Worm (Caenorhabditis elegans): ENCODE results near the gene F56D2.2.
A peak's percentile ranks its signal among the peaks of the same experiment; 100 is the strongest.

Gene F56D2.2

ce11 chrIII:5554884-5555500 is 32.1 kb upstream of the F56D2.2 start, which contains the start of the genes nmad-1 and hach-1:
nmad-1 (minus strand) TSS chrIII:5554934.
hach-1 (plus strand) TSS chrIII:5555450.
- TF ChIP-seq ceh-20 (GFP tag; IDR thresholded peaks at IDR 0.05), result peak; percentile 59; the same call in 1 of the 2 replicates
- TF ChIP-seq attf-4 (tag; optimal IDR thresholded peaks at IDR 0.05), result no peak
- TF ChIP-seq unc-39 (tag; optimal IDR thresholded peaks at IDR 0.05), result no peak
- TF ChIP-seq vab-7 (GFP tag; IDR thresholded peaks at IDR 0.05), result peak; percentile 73
- peak; percentile 64 for TF ChIP-seq T20F7.1 (GFP tag; optimal IDR thresholded peaks at IDR 0.05)
- TF ChIP-seq arid-1 (GFP tag; conservative IDR thresholded peaks at IDR 0.05), result 0 out of 2 replicates have a peak, but pooled peaks have one; percentile 47
- no peak for TF ChIP-seq lin-39 (tag; optimal IDR thresholded peaks at IDR 0.05)
- no peak for TF ChIP-seq fos-1 (tag; optimal IDR thresholded peaks at IDR 0.05)
- TF ChIP-seq dmd-6 (GFP tag; IDR thresholded peaks at IDR 0.05), result no peak
- peak; percentile 51 for TF ChIP-seq hlh-30 (tag; optimal IDR thresholded peaks at IDR 0.05; ENCODE audit: insufficient read depth)
- no peak for TF ChIP-seq F44E2.7 (GFP tag; IDR thresholded peaks at IDR 0.05)
- TF ChIP-seq gei-8 (GFP tag; optimal IDR thresholded peaks at IDR 0.05), result no peak
- TF ChIP-seq mes-2 (tag; optimal IDR thresholded peaks at IDR 0.05; ENCODE audit: poor library complexity, severe bottlenecking), result peak; percentile 95
- TF ChIP-seq R02D3.7 (tag; optimal IDR thresholded peaks at IDR 0.05), result no peak
- no peak for TF ChIP-seq lim-7 (GFP tag; IDR thresholded peaks at IDR 0.05)
- peak; percentile 18 to 49 for TF ChIP-seq daf-16 (GFP tag; optimal IDR thresholded peaks at IDR 0.05)
- peak; percentile 48 for TF ChIP-seq daf-16 (tag; optimal IDR thresholded peaks at IDR 0.05)
- TF ChIP-seq nhr-48 (tag; optimal IDR thresholded peaks at IDR 0.05), result peak; percentile 69
- no peak for TF ChIP-seq set-16 (GFP tag; IDR thresholded peaks at IDR 0.05)
- no peak for TF ChIP-seq nhr-11 (tag; optimal IDR thresholded peaks at IDR 0.05)
- TF ChIP-seq nhr-41 (GFP tag; IDR thresholded peaks at IDR 0.05), result no peak
- peak; percentile 80 for TF ChIP-seq hmg-1.1 (GFP tag; IDR thresholded peaks at IDR 0.05)
- TF ChIP-seq egl-27 (tag; optimal IDR thresholded peaks at IDR 0.05), result no peak
- TF ChIP-seq zfp-2 (tag; optimal IDR thresholded peaks at IDR 0.05), result peak; percentile 13
- TF ChIP-seq mxl-2 (GFP tag; conservative IDR thresholded peaks at IDR 0.05), result no peak
- TF ChIP-seq rbr-2 (tag; optimal IDR thresholded peaks at IDR 0.05), result peak; percentile 75
- no peak for TF ChIP-seq saeg-2 (GFP tag; IDR thresholded peaks at IDR 0.05)
- TF ChIP-seq nhr-111 (GFP tag; optimal IDR thresholded peaks at IDR 0.05), result no peak
- TF ChIP-seq daf-12 (tag; optimal IDR thresholded peaks at IDR 0.05), result no peak
- TF ChIP-seq T26A8.4 (GFP tag; IDR thresholded peaks at IDR 0.05), result peak; percentile 65; the same call in 1 of the 2 replicates
- TF ChIP-seq duxl-1 (tag; optimal IDR thresholded peaks at IDR 0.05; ENCODE audit: poor library complexity), result peak; percentile 89
- peak in 1 of 2 experiments; percentile 67 for TF ChIP-seq hif-1 (tag; optimal IDR thresholded peaks at IDR 0.05)
- TF ChIP-seq nhr-77 (tag; optimal IDR thresholded peaks at IDR 0.05), result peak; percentile 14
- no peak for TF ChIP-seq tag-97 (GFP tag; IDR thresholded peaks at IDR 0.05)
- TF ChIP-seq mdl-1 (tag; optimal IDR thresholded peaks at IDR 0.05), result no peak
- TF ChIP-seq hlh-11 (tag; optimal IDR thresholded peaks at IDR 0.05), result peak; percentile 67
- TF ChIP-seq skn-1 (tag; optimal IDR thresholded peaks at IDR 0.05), result no peak
- 0 out of 2 replicates have a peak, but pooled peaks have one; percentile 46 for TF ChIP-seq nhr-42 (GFP tag; IDR thresholded peaks at IDR 0.05)
- TF ChIP-seq Y48G9A.11 (GFP tag; IDR thresholded peaks at IDR 0.05), result no peak
- TF ChIP-seq sdz-12 (GFP tag; optimal IDR thresholded peaks at IDR 0.05), result no peak
- TF ChIP-seq nhr-10 (tag; optimal IDR thresholded peaks at IDR 0.05), result peak; percentile 42
- TF ChIP-seq egl-43 (GFP tag; IDR thresholded peaks at IDR 0.05), result 0 out of 2 replicates have a peak, but pooled peaks have one; percentile 57
- TF ChIP-seq lin-38 (GFP tag; IDR thresholded peaks at IDR 0.05), result peak; percentile 79
- peak; percentile 68 for TF ChIP-seq nhr-102 (tag; optimal IDR thresholded peaks at IDR 0.05)
- TF ChIP-seq zfp-3 (GFP tag; conservative IDR thresholded peaks at IDR 0.05), result no peak
- peak; percentile 87 for TF ChIP-seq mep-1 (tag; optimal IDR thresholded peaks at IDR 0.05)
- no peak for TF ChIP-seq D1046.2 (GFP tag; IDR thresholded peaks at IDR 0.05)
- no peak for TF ChIP-seq ceh-62 (tag; optimal IDR thresholded peaks at IDR 0.05)
- TF ChIP-seq aly-2 (tag; optimal IDR thresholded peaks at IDR 0.05), result no peak
- TF ChIP-seq mxl-3 (GFP tag; optimal IDR thresholded peaks at IDR 0.05), result no peak
- peak; percentile 64; the same call in 1 of the 2 replicates for TF ChIP-seq lin-1 (GFP tag; IDR thresholded peaks at IDR 0.05)

All from whole organism, L4 larva.